Fruit fly (Drosophila melanogaster) S2 (cell line): Measurements from ENCODE around the gene CG6324.
A peak's percentile ranks its signal among the peaks of the same experiment; 100 is the strongest.

Source experiments
- CG8478 ChIP-seq: fragments of >200 bp; optimal IDR thresholded peaks from 2 replicates; lab custom pipeline; 2018
- CTCF ChIP-seq, 2 experiments: fragments of >200 bp; optimal IDR thresholded peaks; 2 replicates each; lab custom pipeline; 2018

DNA sequence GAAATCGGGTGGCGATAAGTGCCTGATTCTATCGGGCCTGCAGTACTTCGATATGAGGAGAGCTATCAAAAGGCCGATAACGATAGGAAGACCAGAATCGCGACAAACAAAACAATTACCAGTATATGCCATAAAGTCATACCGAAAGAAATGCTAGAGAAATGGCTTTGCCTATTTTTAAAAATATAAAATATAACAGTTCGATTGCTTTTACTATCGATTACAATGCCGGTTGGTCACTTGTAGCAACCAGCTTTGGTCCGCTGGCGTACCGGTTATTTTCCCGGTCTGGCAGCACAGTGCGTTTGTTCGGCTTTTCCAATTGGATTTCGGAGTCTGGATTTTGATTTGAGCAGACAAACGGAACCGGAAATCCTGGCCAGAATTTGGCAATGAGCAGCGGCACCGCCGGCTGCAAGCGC is 13.4 kb upstream of the CG6324 start, which contains the start of the genes shtd, CG6294 and CG6299:
- TF ChIP-seq CG8478 (lab: Kevin White, UChicago) (no peak), CTCF (optimal IDR thresholded peaks at IDR 0.05; lab: Kevin White, UChicago) (peak in 1 of 2 experiments; percentile 23)
